ENCODE assay signal across 1 fruit fly cellular context in genomic region chr3L:12616400-12616799, dm6.
TF ChIP-seq lines count a peak whose summit lies in the region.

No protein-coding gene starts in this region.

TF ChIP-seq in whole organism, embryonic, 481 proteins besides CTCF, POLR2A, EP300 and RAD21 (continued from another document):
- TF ChIP-seq CG9727 (GFP tag; optimal IDR thresholded peaks at IDR 0.05; lab: Kevin White, UChicago) (peak; percentile 65), CG12299 (tag; optimal IDR thresholded peaks at IDR 0.05; lab: Kevin White, UChicago) (no peak), corto (GFP tag; optimal IDR thresholded peaks at IDR 0.05; lab: Kevin White, UChicago) (no peak), Xbp1 (GFP tag; optimal IDR thresholded peaks at IDR 0.05; lab: Kevin White, UChicago) (no peak), sob (GFP tag; IDR thresholded peaks at IDR 0.05; lab: Robert Waterston, UW) (no peak), ato (GFP tag; IDR thresholded peaks at IDR 0.05; lab: Robert Waterston, UW; ENCODE audit: partially characterized antibody) (no peak), row (GFP tag; IDR thresholded peaks at IDR 0.05; lab: Robert Waterston, UW) (no peak), ftz-f1 (GFP tag; optimal IDR thresholded peaks at IDR 0.05; lab: Kevin White, UChicago) (no peak), dmrt99B (tag; optimal IDR thresholded peaks at IDR 0.05; lab: Kevin White, UChicago) (no peak), az2 (GFP tag; optimal IDR thresholded peaks at IDR 0.05; lab: Kevin White, UChicago) (peak; percentile 4), lilli (GFP tag; optimal IDR thresholded peaks at IDR 0.05; lab: Kevin White, UChicago) (no peak), inv (GFP tag; IDR thresholded peaks at IDR 0.05; lab: Robert Waterston, UW; ENCODE audit: partially characterized antibody) (no peak), zf30C (GFP tag; optimal IDR thresholded peaks at IDR 0.05; lab: Kevin White, UChicago) (peak; percentile 75), CG13424 (tag; optimal IDR thresholded peaks at IDR 0.05; lab: Kevin White, UChicago) (no peak), abd-A (tag; optimal IDR thresholded peaks at IDR 0.05; lab: Kevin White, UChicago) (no peak), vnd (GFP tag; IDR thresholded peaks at IDR 0.05; lab: Robert Waterston, UW; ENCODE audit: partially characterized antibody) (no peak), Doc2 (GFP tag; IDR thresholded peaks at IDR 0.05; lab: Robert Waterston, UW) (no peak), nmo (GFP tag; optimal IDR thresholded peaks at IDR 0.05; lab: Kevin White, UChicago) (no peak), HLH4C (GFP tag; IDR thresholded peaks at IDR 0.05; lab: Robert Waterston, UW; ENCODE audit: partially characterized antibody) (no peak), ssp (GFP tag; IDR thresholded peaks at IDR 0.05; lab: Robert Waterston, UW) (no peak), jigr1 (GFP tag; IDR thresholded peaks at IDR 0.05; lab: Robert Waterston, UW) (no peak), gcm2 (GFP tag; optimal IDR thresholded peaks at IDR 0.05; lab: Kevin White, UChicago) (no peak), nom (GFP tag; optimal IDR thresholded peaks at IDR 0.05; lab: Kevin White, UChicago) (no peak), Camta (GFP tag; optimal IDR thresholded peaks at IDR 0.05; lab: Kevin White, UChicago) (no peak), lola (GFP tag; optimal IDR thresholded peaks at IDR 0.05; lab: Kevin White, UChicago) (peak in 1 of 3 experiments; percentile 65), stwl (tag; optimal IDR thresholded peaks at IDR 0.05; lab: Kevin White, UChicago) (no peak), ro (GFP tag; IDR thresholded peaks at IDR 0.05; lab: Robert Waterston, UW) (no peak), fd64A (GFP tag; optimal IDR thresholded peaks at IDR 0.05; lab: Kevin White, UChicago) (no peak), Dfd (GFP tag; optimal IDR thresholded peaks at IDR 0.05; lab: Kevin White, UChicago) (no peak), CG15269 (tag; optimal IDR thresholded peaks at IDR 0.05; lab: Kevin White, UChicago) (no peak)
